Worm (Caenorhabditis elegans): ENCODE results near the gene hlh-32.

The hlh-32 gene

DNA sequence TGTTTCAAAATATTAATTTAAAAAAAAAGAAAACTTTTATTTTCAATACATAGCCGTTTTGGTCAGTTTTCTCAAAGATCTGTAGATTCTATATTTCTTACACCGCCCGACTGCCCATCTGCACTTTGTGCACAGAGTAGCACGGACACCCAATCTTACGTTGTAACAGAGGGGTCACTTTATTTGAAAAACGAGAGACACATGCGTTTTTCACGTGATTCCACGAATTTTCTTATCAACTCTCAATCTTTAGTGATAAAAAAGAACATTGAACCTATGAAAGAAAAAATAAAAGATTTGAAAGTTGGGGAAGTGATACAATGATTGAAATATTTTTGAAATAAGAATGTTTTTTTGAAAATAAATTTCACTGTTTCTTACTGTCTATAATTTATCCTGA lies 39.1 kb downstream of the hlh-32 start:
- TF ChIP-seq dmd-8 (GFP tag; IDR thresholded peaks at IDR 0.05) (no peak), mxl-2 (GFP tag; conservative IDR thresholded peaks at IDR 0.05) (peak; percentile 96), ama-1 (optimal IDR thresholded peaks at IDR 0.05) (peak; percentile 25), nhr-11 (tag; optimal IDR thresholded peaks at IDR 0.05) (peak; percentile 28), nhr-28 (tag; optimal IDR thresholded peaks at IDR 0.05) (peak; percentile 36), mdt-29 (GFP tag; IDR thresholded peaks at IDR 0.05) (peak; percentile 19; the same call in 1 of the 2 replicates), nhr-102 (tag; optimal IDR thresholded peaks at IDR 0.05) (no peak), dmd-6 (GFP tag; IDR thresholded peaks at IDR 0.05) (peak; percentile 81), dmd-9 (GFP tag; IDR thresholded peaks at IDR 0.05) (no peak), php-3 (GFP tag; IDR thresholded peaks at IDR 0.05) (0 out of 2 replicates have a peak, but pooled peaks have one; percentile 48), fkh-10 (GFP tag; optimal IDR thresholded peaks at IDR 0.05) (no peak), daf-16 (GFP tag; optimal IDR thresholded peaks at IDR 0.05) (no peak), daf-16 (tag; optimal IDR thresholded peaks at IDR 0.05) (peak; percentile 47), dve-1 (tag; optimal IDR thresholded peaks at IDR 0.05; ENCODE audit: insufficient read depth) (peak; percentile 62), hlh-30 (tag; optimal IDR thresholded peaks at IDR 0.05; ENCODE audit: insufficient read depth) (peak; percentile 79), aha-1 (tag) (no peak), ceh-62 (tag; optimal IDR thresholded peaks at IDR 0.05) (no peak), zfp-3 (GFP tag; conservative IDR thresholded peaks at IDR 0.05) (peak; percentile 50; the same call in 1 of the 2 replicates), hlh-11 (tag; optimal IDR thresholded peaks at IDR 0.05) (peak; percentile 59)

ce11 chrIV:16172112-16172511 lies 39.8 kb downstream of the hlh-32 start:
- TF ChIP-seq snpc-1.2 (GFP tag; IDR thresholded peaks at IDR 0.05): peak; percentile 94
- TF ChIP-seq nhr-41 (GFP tag; IDR thresholded peaks at IDR 0.05): 0 out of 2 replicates have a peak, but pooled peaks have one; percentile 42
- TF ChIP-seq set-16 (GFP tag; IDR thresholded peaks at IDR 0.05): peak; percentile 24; the same call in 1 of the 2 replicates

DNA sequence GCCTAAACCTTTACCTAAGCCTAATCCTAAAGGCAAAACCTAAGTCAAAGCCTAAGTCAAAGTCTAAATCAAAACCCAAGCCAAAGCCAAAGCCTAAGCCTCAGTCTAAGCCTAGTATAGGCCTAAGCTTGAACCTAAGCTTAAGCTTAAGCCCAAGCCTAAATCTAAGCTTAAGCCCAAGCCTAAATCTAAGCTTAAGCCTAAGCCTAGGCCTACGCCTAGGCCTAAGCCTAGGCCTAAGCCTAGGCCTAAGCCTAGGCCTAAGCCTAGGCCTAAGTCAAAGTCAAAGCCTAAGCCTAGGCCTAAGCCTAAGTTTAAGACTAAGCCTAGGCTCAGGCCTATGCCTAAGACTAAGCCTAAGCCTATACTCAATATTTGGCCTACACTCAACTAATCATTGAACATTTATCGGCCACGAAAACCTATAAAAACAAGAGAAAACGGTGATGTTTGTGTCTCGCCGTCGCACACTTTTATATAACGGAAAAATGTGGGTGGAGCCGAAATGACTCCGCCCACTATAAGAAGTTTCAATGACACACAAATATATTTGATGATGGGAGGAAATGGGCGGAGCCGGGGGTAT lies 40.6 kb downstream of the hlh-32 start:
- TF ChIP-seq pha-4 (GFP tag; IDR thresholded peaks at IDR 0.05) (0 out of 2 replicates have a peak, but pooled peaks have one; percentile 16), pha-4 (tag; optimal IDR thresholded peaks at IDR 0.05) (no peak), dve-1 (tag; optimal IDR thresholded peaks at IDR 0.05; ENCODE audit: insufficient read depth) (peak; percentile 7), nhr-237 (tag; optimal IDR thresholded peaks at IDR 0.05) (no peak), ama-1 (optimal IDR thresholded peaks at IDR 0.05) (peak; percentile 31), hmg-1.1 (GFP tag; IDR thresholded peaks at IDR 0.05) (0 out of 2 replicates have a peak, but pooled peaks have one; percentile 18), set-16 (GFP tag; IDR thresholded peaks at IDR 0.05) (no peak), daf-12 (tag; optimal IDR thresholded peaks at IDR 0.05) (no peak), ztf-7 (tag; optimal IDR thresholded peaks at IDR 0.05) (no peak), T26A8.4 (GFP tag; IDR thresholded peaks at IDR 0.05) (no peak), nhr-48 (tag; optimal IDR thresholded peaks at IDR 0.05) (no peak), ceh-28 (tag; optimal IDR thresholded peaks at IDR 0.05) (no peak), fos-1 (tag; optimal IDR thresholded peaks at IDR 0.05) (no peak), unc-130 (GFP tag; optimal IDR thresholded peaks at IDR 0.05) (no peak), lin-39 (tag; optimal IDR thresholded peaks at IDR 0.05) (no peak), F37D6.2 (tag; optimal IDR thresholded peaks at IDR 0.05) (no peak), Y48G9A.11 (GFP tag; IDR thresholded peaks at IDR 0.05) (no peak), nhr-42 (GFP tag; IDR thresholded peaks at IDR 0.05) (no peak), arid-1 (GFP tag; conservative IDR thresholded peaks at IDR 0.05) (no peak), mdt-29 (GFP tag; IDR thresholded peaks at IDR 0.05) (no peak), dmd-9 (GFP tag; IDR thresholded peaks at IDR 0.05) (no peak), aly-2 (tag; optimal IDR thresholded peaks at IDR 0.05) (no peak), F26F4.8 (GFP tag; conservative IDR thresholded peaks at IDR 0.05) (no peak), zag-1 (tag; optimal IDR thresholded peaks at IDR 0.05) (no peak), aha-1 (tag) (no peak), F10B5.3 (tag; optimal IDR thresholded peaks at IDR 0.05) (no peak), snpc-4 (tag; optimal IDR thresholded peaks at IDR 0.05) (no peak), ceh-62 (tag; optimal IDR thresholded peaks at IDR 0.05) (no peak), pqm-1 (tag; optimal IDR thresholded peaks at IDR 0.05) (no peak), egl-43 (GFP tag; IDR thresholded peaks at IDR 0.05) (no peak), vab-7 (GFP tag; IDR thresholded peaks at IDR 0.05) (no peak), tra-1 (GFP tag; IDR thresholded peaks at IDR 0.05) (no peak), madf-5 (GFP tag; IDR thresholded peaks at IDR 0.05) (no peak)
